Fruit fly (Drosophila melanogaster) whole organism, embryonic: ENCODE results near the gene chif.
A peak's percentile ranks its signal among the peaks of the same experiment; 100 is the strongest.

Source experiments
- C15 ChIP-seq: fragments of 200-800 bp; sonication (Bioruptor generic); IDR thresholded peaks from 3 replicates; pipeline ENCODE4 v1.3.6; 2022; ENCODE audit warnings: missing biosample characterization, missing genetic modification characterization
- CG12155 ChIP-seq: fragments of 200-800 bp; sonication (Bioruptor generic); optimal IDR thresholded peaks from 3 replicates; lab custom pipeline; 2016; ENCODE audit warnings: missing biosample characterization, missing genetic modification characterization
- CG1233 ChIP-seq: fragments of 200-800 bp; sonication (Bioruptor generic); optimal IDR thresholded peaks from 4 replicates; lab custom pipeline; 2018; ENCODE audit warnings: missing biosample characterization, mild to moderate bottlenecking, missing genetic modification characterization
- CG12391 ChIP-seq: fragments of 200-800 bp; sonication (Bioruptor generic); optimal IDR thresholded peaks from 3 replicates; lab custom pipeline; 2018; ENCODE audit warnings: missing biosample characterization, mild to moderate bottlenecking, missing genetic modification characterization, moderate library complexity
- CG14014 ChIP-seq: fragments of 200-800 bp; sonication (Bioruptor generic); IDR thresholded peaks from 2 replicates; pipeline ENCODE4 v1.3.6; 2022; ENCODE audit warnings: missing biosample characterization, missing genetic modification characterization
- CG15269 ChIP-seq: fragments of 200-800 bp; sonication (Bioruptor generic); optimal IDR thresholded peaks from 2 replicates; lab custom pipeline; 2018; ENCODE audit warnings: missing biosample characterization, mild to moderate bottlenecking, missing genetic modification characterization, moderate library complexity
- CG17359 ChIP-seq: fragments of 200-800 bp; sonication (Bioruptor generic); optimal IDR thresholded peaks from 3 replicates; lab custom pipeline; 2018; ENCODE audit warnings: missing biosample characterization, mild to moderate bottlenecking, missing genetic modification characterization, moderate library complexity
- CG2875 ChIP-seq: fragments of 200-800 bp; sonication (Bioruptor generic); optimal IDR thresholded peaks from 2 replicates; lab custom pipeline; 2017; ENCODE audit warnings: missing biosample characterization, mild to moderate bottlenecking, missing genetic modification characterization, missing genetic modification reagents
- CG3163 ChIP-seq: fragments of 200-800 bp; sonication (Bioruptor generic); optimal IDR thresholded peaks from 3 replicates; lab custom pipeline; 2016; ENCODE audit warnings: missing biosample characterization, missing genetic modification characterization
- CG3281 ChIP-seq: fragments of 200-800 bp; sonication (Bioruptor generic); optimal IDR thresholded peaks from 3 replicates; lab custom pipeline; 2017; ENCODE audit warnings: missing biosample characterization, mild to moderate bottlenecking, missing genetic modification characterization
- CG3995 ChIP-seq: fragments of 200-800 bp; sonication (Bioruptor generic); optimal IDR thresholded peaks from 3 replicates; lab custom pipeline; 2016; ENCODE audit warnings: missing biosample characterization, missing genetic modification characterization
- CG4617 ChIP-seq: fragments of 200-800 bp; sonication (Bioruptor generic); optimal IDR thresholded peaks from 3 replicates; lab custom pipeline; 2016; ENCODE audit warnings: missing biosample characterization, missing genetic modification characterization, borderline replicate concordance
- CG7963 ChIP-seq: fragments of 200-800 bp; sonication (Bioruptor generic); IDR thresholded peaks from 3 replicates; pipeline ENCODE4 v1.3.6; 2022; ENCODE audit warnings: missing biosample characterization, missing genetic modification characterization; ENCODE audit not compliant: partially characterized antibody
- CG8388 ChIP-seq: fragments of 200-800 bp; sonication (Bioruptor generic); optimal IDR thresholded peaks from 2 replicates; lab custom pipeline; 2019; ENCODE audit warnings: missing biosample characterization, mild to moderate bottlenecking, missing genetic modification characterization, moderate library complexity
- CG8924 ChIP-seq: fragments of 200-800 bp; optimal IDR thresholded peaks from 3 replicates; lab custom pipeline; 2019; ENCODE audit warnings: missing biosample characterization, mild to moderate bottlenecking, missing genetic modification characterization, moderate library complexity
- CG9932 ChIP-seq: fragments of 200-800 bp; sonication (Bioruptor generic); IDR thresholded peaks from 2 replicates; pipeline ENCODE4 v1.3.6; 2022; ENCODE audit warnings: missing biosample characterization, missing genetic modification characterization
- CHES-1-like ChIP-seq: fragments of 200-800 bp; sonication (Bioruptor generic); optimal IDR thresholded peaks from 2 replicates; lab custom pipeline; 2016; ENCODE audit warnings: missing biosample characterization, missing genetic modification characterization
- Chrac-16 ChIP-seq: fragments of 200-800 bp; sonication (Bioruptor generic); optimal IDR thresholded peaks from 3 replicates; lab custom pipeline; 2016; ENCODE audit warnings: missing biosample characterization, missing genetic modification characterization
- CrebB ChIP-seq: fragments of 200-800 bp; sonication (Bioruptor generic); optimal IDR thresholded peaks from 3 replicates; lab custom pipeline; 2018; ENCODE audit warnings: missing biosample characterization, mild to moderate bottlenecking, missing genetic modification characterization
- Dbx ChIP-seq: fragments of 200-800 bp; sonication (Bioruptor generic); IDR thresholded peaks from 3 replicates; pipeline ENCODE4 v1.3.6; 2022; ENCODE audit warnings: missing biosample characterization, missing genetic modification characterization
- Fer3 ChIP-seq: fragments of 200-800 bp; sonication (Bioruptor generic); optimal IDR thresholded peaks from 2 replicates; lab custom pipeline; 2018; ENCODE audit warnings: missing biosample characterization, mild to moderate bottlenecking, missing genetic modification characterization, moderate library complexity
- Lhr ChIP-seq: fragments of 200-800 bp; sonication (Bioruptor generic); optimal IDR thresholded peaks from 3 replicates; lab custom pipeline; 2017; ENCODE audit warnings: mild to moderate bottlenecking, missing biosample characterization, missing genetic modification reagents, missing genetic modification characterization
- NC2α ChIP-seq: fragments of 200-800 bp; sonication (Bioruptor generic); optimal IDR thresholded peaks from 2 replicates; lab custom pipeline; 2016; ENCODE audit warnings: missing biosample characterization, missing genetic modification characterization
- NC2β ChIP-seq: fragments of 200-800 bp; sonication (Bioruptor generic); optimal IDR thresholded peaks from 2 replicates; lab custom pipeline; 2016; ENCODE audit warnings: missing biosample characterization, missing genetic modification characterization
- Scr ChIP-seq: fragments of 200-800 bp; sonication (Bioruptor generic); IDR thresholded peaks from 2 replicates; pipeline ENCODE4 v1.3.6; 2022; ENCODE audit warnings: missing biosample characterization, missing genetic modification characterization; ENCODE audit not compliant: partially characterized antibody
- Xrp1 ChIP-seq: fragments of 200-800 bp; sonication (Bioruptor generic); IDR thresholded peaks from 2 replicates; pipeline ENCODE4 v1.3.6; 2022; ENCODE audit warnings: missing biosample characterization, missing genetic modification characterization
- YL-1 ChIP-seq: fragments of 200-800 bp; sonication (Bioruptor generic); optimal IDR thresholded peaks from 3 replicates; lab custom pipeline; 2017; ENCODE audit warnings: missing biosample characterization, mild to moderate bottlenecking, missing genetic modification characterization
- aop ChIP-seq: fragments of 200-800 bp; sonication (Bioruptor generic); IDR thresholded peaks from 2 replicates; pipeline ENCODE4 v1.3.6; 2022; ENCODE audit warnings: missing biosample characterization, missing genetic modification characterization
- cad ChIP-seq: fragments of >200 bp; optimal IDR thresholded peaks from 2 replicates; lab custom pipeline; 2017; ENCODE audit warnings: missing biosample characterization, missing genetic modification characterization
- chm ChIP-seq: fragments of 200-800 bp; sonication (Bioruptor generic); IDR thresholded peaks from 2 replicates; pipeline ENCODE4 v1.3.6; 2022; ENCODE audit warnings: missing biosample characterization, missing genetic modification characterization
- ci ChIP-seq: fragments of 200-800 bp; sonication (Bioruptor generic); IDR thresholded peaks from 3 replicates; pipeline ENCODE4 v1.3.6; 2022; ENCODE audit warnings: missing biosample characterization, missing genetic modification characterization
- emc ChIP-seq: fragments of 200-800 bp; sonication (Bioruptor generic); optimal IDR thresholded peaks from 2 replicates; lab custom pipeline; 2016; ENCODE audit warnings: missing biosample characterization, missing genetic modification characterization
- gce ChIP-seq: fragments of 200-800 bp; sonication (Bioruptor generic); IDR thresholded peaks from 3 replicates; pipeline ENCODE4 v1.3.6; 2022; ENCODE audit warnings: missing biosample characterization, missing genetic modification characterization
- gcm ChIP-seq: fragments of 200-800 bp; sonication (Bioruptor generic); optimal IDR thresholded peaks from 2 replicates; lab custom pipeline; 2019; ENCODE audit warnings: missing biosample characterization, mild to moderate bottlenecking, missing genetic modification characterization, moderate library complexity
- grau ChIP-seq: fragments of 200-800 bp; optimal IDR thresholded peaks from 3 replicates; lab custom pipeline; 2019; ENCODE audit warnings: missing biosample characterization, mild to moderate bottlenecking, missing genetic modification characterization, moderate library complexity
- hth ChIP-seq: fragments of >200 bp; optimal IDR thresholded peaks from 2 replicates; lab custom pipeline; 2017; ENCODE audit warnings: inconsistent platforms
- kay ChIP-seq: fragments of 200-800 bp; sonication (Bioruptor generic); optimal IDR thresholded peaks from 2 replicates; lab custom pipeline; 2016; ENCODE audit warnings: missing biosample characterization, missing genetic modification characterization
- lbe ChIP-seq: fragments of 200-800 bp; sonication (Bioruptor generic); optimal IDR thresholded peaks from 2 replicates; lab custom pipeline; 2016; ENCODE audit warnings: missing biosample characterization, mild to moderate bottlenecking, missing genetic modification characterization
- lilli ChIP-seq: fragments of 200-800 bp; sonication (Bioruptor generic); optimal IDR thresholded peaks from 3 replicates; lab custom pipeline; 2016; ENCODE audit warnings: missing biosample characterization, missing genetic modification characterization
- luna ChIP-seq: fragments of 200-800 bp; sonication (Bioruptor generic); optimal IDR thresholded peaks from 2 replicates; lab custom pipeline; 2016; ENCODE audit warnings: missing biosample characterization, missing genetic modification characterization
- nmo ChIP-seq: fragments of 200-800 bp; sonication (Bioruptor generic); optimal IDR thresholded peaks from 2 replicates; lab custom pipeline; 2018; ENCODE audit warnings: missing biosample characterization, mild to moderate bottlenecking, missing genetic modification characterization, moderate library complexity
- pan ChIP-seq, 4 experiments: fragments of >200 bp in 3 of 4; fragments of 200-800 bp in 1 of 4; sonication (Bioruptor generic) in 1 of 4; optimal IDR thresholded peaks in 3 of 4; IDR thresholded peaks in 1 of 4; 2 replicates each; pipeline versions ENCODE4 v1.3.6 to Lab custom; 2017 to 2022; ENCODE audit warnings: missing biosample characterization in 2 of 4, missing genetic modification characterization in 2 of 4, mixed read lengths in 1 of 4
- pfk ChIP-seq: fragments of 200-800 bp; sonication (Bioruptor generic); optimal IDR thresholded peaks from 2 replicates; lab custom pipeline; 2018; ENCODE audit warnings: missing biosample characterization, mild to moderate bottlenecking, missing genetic modification characterization, moderate library complexity
- pzg ChIP-seq: fragments of 200-800 bp; sonication (Bioruptor generic); optimal IDR thresholded peaks from 3 replicates; lab custom pipeline; 2018; ENCODE audit warnings: missing biosample characterization, mild to moderate bottlenecking, missing genetic modification characterization, moderate library complexity
- ro ChIP-seq: fragments of 200-800 bp; sonication (Bioruptor generic); IDR thresholded peaks from 2 replicates; pipeline ENCODE4 v1.3.6; 2022; ENCODE audit warnings: missing biosample characterization, missing genetic modification characterization
- row ChIP-seq: fragments of 200-800 bp; sonication (Bioruptor generic); IDR thresholded peaks from 3 replicates; pipeline ENCODE4 v1.3.6; 2022; ENCODE audit warnings: missing biosample characterization, missing genetic modification characterization
- scrt ChIP-seq: fragments of 200-800 bp; sonication (Bioruptor generic); optimal IDR thresholded peaks from 2 replicates; lab custom pipeline; 2018; ENCODE audit warnings: missing biosample characterization, mild to moderate bottlenecking, missing genetic modification characterization, moderate library complexity
- slbo ChIP-seq: fragments of 200-800 bp; sonication (Bioruptor generic); IDR thresholded peaks from 2 replicates; pipeline ENCODE4 v1.3.6; 2022; ENCODE audit warnings: missing biosample characterization, missing genetic modification characterization
- stc ChIP-seq: fragments of 200-800 bp; sonication (Bioruptor generic); IDR thresholded peaks from 2 replicates; pipeline ENCODE4 v1.3.6; 2022; ENCODE audit warnings: missing biosample characterization, missing genetic modification characterization
- tin ChIP-seq: fragments of 200-800 bp; sonication (Bioruptor generic); optimal IDR thresholded peaks from 3 replicates; lab custom pipeline; 2016; ENCODE audit warnings: missing biosample characterization, missing genetic modification characterization

chif gene

dm6 chr2L:16302773-16303279 is 49.6 kb downstream of the chif start, which contains the start of gene GMF (continued):
- TF ChIP-seq CG4617 (GFP tag; lab: Kevin White, UChicago) (peak; percentile 64), NC2β (GFP tag; lab: Kevin White, UChicago) (peak; percentile 38), pzg (GFP tag; lab: Kevin White, UChicago) (peak; percentile 60), cad (no peak), row (peak; percentile 78), Chrac-16 (peak; percentile 42), grau (tag; lab: Kevin White, UChicago) (peak; percentile 43), NC2α (GFP tag; lab: Kevin White, UChicago) (no peak), hth (lab: Kevin White, UChicago) (no peak), CHES-1-like (GFP tag; lab: Kevin White, UChicago) (peak; percentile 35), gcm (GFP tag; lab: Kevin White, UChicago) (peak; percentile 1), CG15269 (tag; lab: Kevin White, UChicago) (no peak), stc (GFP tag; lab: Robert Waterston, UW) (no peak), tin (GFP tag; lab: Kevin White, UChicago) (peak; percentile 37), CG7963 (GFP tag; lab: Robert Waterston, UW) (no peak), CG12155 (peak; percentile 20), C15 (GFP tag; lab: Robert Waterston, UW) (no peak), CG3281 (GFP tag; lab: Kevin White, UChicago) (peak; percentile 6), aop (no peak), kay (GFP tag; lab: Kevin White, UChicago) (peak; percentile 79), Xrp1 (GFP tag; lab: Robert Waterston, UW) (peak; percentile 55), CG1233 (GFP tag; lab: Kevin White, UChicago) (no peak), luna (GFP tag; lab: Kevin White, UChicago) (no peak), gce (GFP tag; lab: Robert Waterston, UW) (no peak), CG3163 (no peak), ro (GFP tag; lab: Robert Waterston, UW) (no peak), CG14014 (GFP tag; lab: Robert Waterston, UW) (no peak), CG8388 (GFP tag; lab: Kevin White, UChicago) (peak; percentile 54), Scr (GFP tag; lab: Robert Waterston, UW) (peak; percentile 44; the same call in 1 of the 2 replicates), lbe (peak; percentile 38), pan (optimal IDR thresholded peaks at IDR 0.05; lab: Kevin White, UChicago) (no peak), pan (GFP tag; optimal IDR thresholded peaks at IDR 0.05 in 1 of 2, IDR thresholded peaks at IDR 0.05 in 1 of 2) (peak in 1 of 2 experiments; percentile 27), chm (GFP tag; lab: Robert Waterston, UW) (no peak), CG2875 (GFP tag; lab: Kevin White, UChicago) (no peak), YL-1 (GFP tag; lab: Kevin White, UChicago) (peak; percentile 72), CG8924 (tag; lab: Kevin White, UChicago) (peak; percentile 62), CG17359 (peak; percentile 14), ci (GFP tag; lab: Robert Waterston, UW) (no peak), CG12391 (peak; percentile 78), pfk (GFP tag; lab: Kevin White, UChicago) (no peak), Lhr (peak; percentile 53), Dbx (0 out of 3 replicates have a peak, but pooled peaks have one; percentile 11), slbo (GFP tag; lab: Robert Waterston, UW) (peak; percentile 45; the same call in 1 of the 2 replicates), lilli (GFP tag; lab: Kevin White, UChicago) (peak; percentile 45), scrt (no peak), emc (GFP tag; lab: Kevin White, UChicago) (no peak), CG3995 (GFP tag; lab: Kevin White, UChicago) (peak; percentile 53), nmo (GFP tag; lab: Kevin White, UChicago) (peak; percentile 75), CG9932 (GFP tag; lab: Robert Waterston, UW) (peak; percentile 45), Fer3 (tag; lab: Kevin White, UChicago) (peak; percentile 20), CrebB (tag; lab: Kevin White, UChicago) (no peak)
